Worm (Caenorhabditis elegans) whole organism, L3 larva: ENCODE measurements around the gene T20D4.11.

Experiments used
- R02D3.7 ChIP-seq: fragments of 150-350 bp; optimal IDR thresholded peaks from 2 replicates; lab custom pipeline; 2014; ENCODE audit warnings: missing biosample characterization, missing genetic modification characterization
- ZK546.5 ChIP-seq: sonication (generic microtip); optimal IDR thresholded peaks from 2 replicates; lab custom pipeline; 2017; ENCODE audit warnings: missing biosample characterization, missing genetic modification characterization
- aly-2 ChIP-seq: fragments of 150-350 bp; optimal IDR thresholded peaks from 2 replicates; lab custom pipeline; 2014; ENCODE audit warnings: missing biosample characterization, missing genetic modification characterization
- ama-1 ChIP-seq: fragments of 150-350 bp; optimal IDR thresholded peaks from 2 replicates; lab custom pipeline; 2018
- ceh-28 ChIP-seq: fragments of 150-350 bp; optimal IDR thresholded peaks from 2 replicates; lab custom pipeline; 2014; ENCODE audit warnings: missing biosample characterization, missing genetic modification reagents, missing genetic modification characterization
- ceh-82 ChIP-seq: fragments of 150-350 bp; optimal IDR thresholded peaks from 2 replicates; lab custom pipeline; 2014; ENCODE audit warnings: missing biosample characterization, missing genetic modification characterization
- ceh-9 ChIP-seq: sonication (generic microtip); optimal IDR thresholded peaks from 2 replicates; lab custom pipeline; 2018; ENCODE audit warnings: missing biosample characterization, missing genetic modification characterization
- daf-12 ChIP-seq: fragments of 150-350 bp; optimal IDR thresholded peaks from 2 replicates; lab custom pipeline; 2014; ENCODE audit warnings: missing biosample characterization, missing genetic modification reagents, missing genetic modification characterization
- egl-27 ChIP-seq: sonication (generic microtip); optimal IDR thresholded peaks from 4 replicates; lab custom pipeline; 2017; ENCODE audit warnings: missing biosample characterization, missing genetic modification reagents, missing genetic modification characterization
- egl-5 ChIP-seq: fragments of 150-350 bp; optimal IDR thresholded peaks from 2 replicates; lab custom pipeline; 2017; ENCODE audit warnings: missing biosample characterization, missing genetic modification reagents, missing genetic modification characterization, inconsistent platforms
- elt-1 ChIP-seq: fragments of 150-350 bp; optimal IDR thresholded peaks from 2 replicates; lab custom pipeline; 2014; ENCODE audit warnings: missing biosample characterization, missing genetic modification characterization
- elt-2 ChIP-seq: sonication (generic microtip); optimal IDR thresholded peaks from 2 replicates; lab custom pipeline; 2016; ENCODE audit warnings: missing genetic modification reagents, mild to moderate bottlenecking, missing genetic modification characterization, missing compliant biosample characterization
- elt-3 ChIP-seq, 3 experiments: fragments of 150-350 bp in 1 of 3; sonication (generic microtip) in 2 of 3; optimal IDR thresholded peaks; 2 replicates in 2 of 3; 4 replicates in 1 of 3; lab custom pipeline; 2014 to 2017; ENCODE audit warnings: missing biosample characterization in 3 of 3, missing genetic modification characterization in 3 of 3
- fkh-10 ChIP-seq: sonication (generic microtip); optimal IDR thresholded peaks from 2 replicates; lab custom pipeline; 2017; ENCODE audit warnings: missing biosample characterization, missing genetic modification reagents, missing genetic modification characterization
- fkh-2 ChIP-seq: fragments of 150-350 bp; optimal IDR thresholded peaks from 2 replicates; lab custom pipeline; 2014; ENCODE audit warnings: missing biosample characterization, missing genetic modification reagents, missing genetic modification characterization
- fos-1 ChIP-seq: fragments of 150-350 bp; optimal IDR thresholded peaks from 2 replicates; lab custom pipeline; 2014; ENCODE audit warnings: missing biosample characterization, missing genetic modification characterization
- hmg-11 ChIP-seq: sonication (generic microtip); optimal IDR thresholded peaks from 2 replicates; lab custom pipeline; 2016; ENCODE audit warnings: missing genetic modification characterization, missing compliant biosample characterization
- jun-1 ChIP-seq: fragments of 150-350 bp; optimal IDR thresholded peaks from 2 replicates; lab custom pipeline; 2014; ENCODE audit warnings: missing biosample characterization, missing genetic modification reagents, missing genetic modification characterization
- lin-15B ChIP-seq: fragments of 150-350 bp; optimal IDR thresholded peaks from 2 replicates; lab custom pipeline; 2014; ENCODE audit warnings: missing biosample characterization, missing genetic modification characterization
- lin-39 ChIP-seq: fragments of 150-350 bp; optimal IDR thresholded peaks from 2 replicates; lab custom pipeline; 2018; ENCODE audit warnings: missing biosample characterization, missing genetic modification reagents, missing genetic modification characterization
- lsy-12 ChIP-seq: sonication (generic microtip); optimal IDR thresholded peaks from 2 replicates; lab custom pipeline; 2016; ENCODE audit warnings: mild to moderate bottlenecking, missing genetic modification characterization, missing compliant biosample characterization
- mdl-1 ChIP-seq: fragments of 150-350 bp; optimal IDR thresholded peaks from 2 replicates; lab custom pipeline; 2014; ENCODE audit warnings: missing biosample characterization, missing genetic modification characterization
- mml-1 ChIP-seq: fragments of 150-350 bp; sonication (generic microtip); optimal IDR thresholded peaks from 3 replicates; lab custom pipeline; 2014; ENCODE audit warnings: missing biosample characterization, missing genetic modification characterization
- nfya-1 ChIP-seq: sonication (generic microtip); optimal IDR thresholded peaks from 2 replicates; lab custom pipeline; 2017; ENCODE audit warnings: missing genetic modification characterization, mild to moderate bottlenecking, missing compliant biosample characterization, antibody characterized with exemption, moderate library complexity; ENCODE audit not compliant: insufficient read depth
- nhr-11 ChIP-seq: fragments of 150-350 bp; optimal IDR thresholded peaks from 2 replicates; lab custom pipeline; 2014; ENCODE audit warnings: missing biosample characterization, missing genetic modification characterization
- nhr-12 ChIP-seq: fragments of 150-350 bp; optimal IDR thresholded peaks from 2 replicates; lab custom pipeline; 2014; ENCODE audit warnings: missing biosample characterization, missing genetic modification characterization
- nhr-23 ChIP-seq: fragments of 150-350 bp; optimal IDR thresholded peaks from 2 replicates; lab custom pipeline; 2014; ENCODE audit warnings: missing biosample characterization, missing genetic modification reagents, missing genetic modification characterization
- nhr-237 ChIP-seq: fragments of 150-350 bp; optimal IDR thresholded peaks from 2 replicates; lab custom pipeline; 2014; ENCODE audit warnings: missing biosample characterization, missing genetic modification characterization
- nhr-25 ChIP-seq: sonication (generic microtip); optimal IDR thresholded peaks from 2 replicates; lab custom pipeline; 2017; ENCODE audit warnings: missing biosample characterization, missing genetic modification characterization
- nhr-28 ChIP-seq: fragments of 150-350 bp; optimal IDR thresholded peaks from 2 replicates; lab custom pipeline; 2014; ENCODE audit warnings: missing biosample characterization, missing genetic modification characterization
- nhr-43 ChIP-seq: sonication (generic microtip); optimal IDR thresholded peaks from 2 replicates; lab custom pipeline; 2016; ENCODE audit warnings: mild to moderate bottlenecking, missing genetic modification characterization, missing compliant biosample characterization; ENCODE audit not compliant: poor library complexity, severe bottlenecking
- nhr-67 ChIP-seq: fragments of 150-350 bp; optimal IDR thresholded peaks from 2 replicates; lab custom pipeline; 2014; ENCODE audit warnings: missing biosample characterization, missing genetic modification characterization
- nhr-76 ChIP-seq: fragments of 150-350 bp; sonication (generic microtip); optimal IDR thresholded peaks from 5 replicates; lab custom pipeline; 2014; ENCODE audit warnings: missing biosample characterization, missing genetic modification characterization
- pqm-1 ChIP-seq: fragments of 150-350 bp; optimal IDR thresholded peaks from 2 replicates; lab custom pipeline; 2017; ENCODE audit warnings: missing biosample characterization, missing genetic modification characterization, inconsistent platforms
- sea-2 ChIP-seq: fragments of 150-350 bp; sonication (generic microtip); optimal IDR thresholded peaks from 4 replicates; lab custom pipeline; 2014; ENCODE audit warnings: missing biosample characterization, missing genetic modification reagents, missing genetic modification characterization
- skn-1 ChIP-seq: fragments of 150-350 bp; optimal IDR thresholded peaks from 2 replicates; lab custom pipeline; 2014; ENCODE audit warnings: missing biosample characterization, missing genetic modification characterization
- snpc-4 ChIP-seq: fragments of 150-350 bp; optimal IDR thresholded peaks from 2 replicates; lab custom pipeline; 2014; ENCODE audit warnings: missing biosample characterization, missing genetic modification characterization
- tbx-2 ChIP-seq: sonication (generic microtip); optimal IDR thresholded peaks from 2 replicates; lab custom pipeline; 2016; ENCODE audit warnings: mild to moderate bottlenecking, missing genetic modification characterization, missing compliant biosample characterization
- unc-62 ChIP-seq: fragments of 150-350 bp; sonication (generic microtip); optimal IDR thresholded peaks from 4 replicates; lab custom pipeline; 2014; ENCODE audit warnings: missing biosample characterization, missing genetic modification reagents, missing genetic modification characterization
- ztf-11 ChIP-seq: fragments of 150-350 bp; optimal IDR thresholded peaks from 2 replicates; lab custom pipeline; 2014; ENCODE audit warnings: missing biosample characterization, missing genetic modification characterization
- ztf-4 ChIP-seq: fragments of 150-350 bp; optimal IDR thresholded peaks from 2 replicates; lab custom pipeline; 2014; ENCODE audit warnings: missing biosample characterization, missing genetic modification characterization

Gene T20D4.11

ce11 chrV:3391005-3391404 lies 7.5 kb upstream of the T20D4.11 start:
- TF ChIP-seq nhr-25 (tag; lab: Kevin White, UChicago) = peak; percentile 98
- peak; percentile 73 for TF ChIP-seq egl-5 (tag; lab: Kevin White, UChicago)
- peak; percentile 31 for TF ChIP-seq ceh-28 (tag; lab: Kevin White, UChicago)
- peak; percentile 61 for TF ChIP-seq tbx-2
- peak; percentile 82 for TF ChIP-seq jun-1 (tag; lab: Kevin White, UChicago)
- TF ChIP-seq nhr-12 (tag; lab: Kevin White, UChicago) = no peak
- TF ChIP-seq nhr-11 = peak; percentile 66
- no peak for TF ChIP-seq daf-12 (tag; lab: Kevin White, UChicago)
- TF ChIP-seq elt-1 (tag; lab: Kevin White, UChicago) = peak; percentile 64
- TF ChIP-seq lin-15B (tag; lab: Kevin White, UChicago) = peak; percentile 67
- no peak for TF ChIP-seq nhr-237 (tag; lab: Kevin White, UChicago)
- TF ChIP-seq ztf-11 (tag; lab: Kevin White, UChicago) = no peak
- TF ChIP-seq nfya-1 (tag; lab: Kevin White, UChicago) = peak; percentile 85
- TF ChIP-seq lin-39 = peak; percentile 43
- peak; percentile 52 for TF ChIP-seq elt-2 (tag; lab: Kevin White, UChicago)
- peak; percentile 29 for TF ChIP-seq nhr-76 (tag; lab: Kevin White, UChicago)
- TF ChIP-seq mdl-1 (tag; lab: Kevin White, UChicago) = peak; percentile 57
- TF ChIP-seq skn-1 (tag; lab: Kevin White, UChicago) = no peak
- peak; percentile 94 for TF ChIP-seq nhr-43 (tag; lab: Kevin White, UChicago)
- no peak for TF ChIP-seq nhr-28 (tag; lab: Kevin White, UChicago)
- no peak for TF ChIP-seq fos-1
- no peak for TF ChIP-seq ztf-4 (tag; lab: Kevin White, UChicago)
- peak; percentile 21 for TF ChIP-seq hmg-11 (tag; lab: Kevin White, UChicago)
- TF ChIP-seq unc-62 = peak; percentile 26
- TF ChIP-seq nhr-23 (tag; lab: Kevin White, UChicago) = peak; percentile 95
- peak; percentile 28 for TF ChIP-seq lsy-12 (tag; lab: Kevin White, UChicago)
- TF ChIP-seq snpc-4 (tag; lab: Kevin White, UChicago) = peak; percentile 69
- no peak for TF ChIP-seq aly-2
- peak; percentile 13 for TF ChIP-seq R02D3.7 (tag; lab: Kevin White, UChicago)
- TF ChIP-seq egl-27 (tag; lab: Kevin White, UChicago) = no peak

ce11 chrV:3394065-3394464 lies 4.4 kb upstream of the T20D4.11 start:
- no peak for TF ChIP-seq snpc-4 (tag; lab: Kevin White, UChicago)
- no peak for TF ChIP-seq fkh-10
- TF ChIP-seq ceh-9 = no peak
- no peak for TF ChIP-seq sea-2 (GFP tag; lab: Kevin White, UChicago)
- no peak for TF ChIP-seq ceh-82 (tag; lab: Kevin White, UChicago)
- TF ChIP-seq egl-5 (tag; lab: Kevin White, UChicago) = no peak
- TF ChIP-seq jun-1 (tag; lab: Kevin White, UChicago) = no peak
- TF ChIP-seq elt-3 (tag; optimal IDR thresholded peaks at IDR 0.05; lab: Kevin White, UChicago) = no peak
- TF ChIP-seq mml-1 = no peak
- no peak for TF ChIP-seq ama-1 (lab: Kevin White, UChicago)
- no peak for TF ChIP-seq nhr-23 (tag; lab: Kevin White, UChicago)
- TF ChIP-seq unc-62 = no peak
- TF ChIP-seq ztf-4 (tag; lab: Kevin White, UChicago) = no peak
- TF ChIP-seq nhr-67 = no peak
- TF ChIP-seq ZK546.5 (tag; lab: Kevin White, UChicago) = no peak

- TF ChIP-seq hmg-11 (tag; lab: Kevin White, UChicago) = no peak
- no peak for TF ChIP-seq elt-1 (tag; lab: Kevin White, UChicago)
- TF ChIP-seq ceh-28 (tag; lab: Kevin White, UChicago) = no peak
- no peak for TF ChIP-seq lin-15B (tag; lab: Kevin White, UChicago)
- no peak for TF ChIP-seq ZK546.5 (tag; lab: Kevin White, UChicago)
- TF ChIP-seq fkh-10 = no peak
- TF ChIP-seq egl-5 (tag; lab: Kevin White, UChicago) = no peak
- no peak for TF ChIP-seq mml-1
- TF ChIP-seq ama-1 (lab: Kevin White, UChicago) = no peak
- no peak for TF ChIP-seq pqm-1 (tag; lab: Kevin White, UChicago)
- no peak for TF ChIP-seq nfya-1 (tag; lab: Kevin White, UChicago)
- TF ChIP-seq lsy-12 (tag; lab: Kevin White, UChicago) = no peak
- TF ChIP-seq fkh-2 (tag; lab: Kevin White, UChicago) = no peak
- no peak for TF ChIP-seq nhr-43 (tag; lab: Kevin White, UChicago)
Measured at ce11 chrV:3394694-3395240, 3.7 kb upstream of the T20D4.11 start, which contains the start of gene T20D4.15. Gene T20D4.15, minus strand, starts transcription at chrV:3394744.
